Fruit fly (Drosophila melanogaster): Measurements from ENCODE around the gene Adss.

dm6 chr3R:20835531-20835930 lies 5.2 kb upstream of the Adss start:
- TF ChIP-seq CG10348 (GFP tag; IDR thresholded peaks at IDR 0.05), result no peak
- peak; percentile 18 for TF ChIP-seq Pif1B (GFP tag; optimal IDR thresholded peaks at IDR 0.05)
- TF ChIP-seq gl (tag; optimal IDR thresholded peaks at IDR 0.05), result no peak
- TF ChIP-seq CG8301 (tag; optimal IDR thresholded peaks at IDR 0.05), result no peak
- TF ChIP-seq CG32121 (GFP tag; IDR thresholded peaks at IDR 0.05), result no peak
- no peak for TF ChIP-seq CG8159 (tag; optimal IDR thresholded peaks at IDR 0.05)
- TF ChIP-seq D1 (tag; optimal IDR thresholded peaks at IDR 0.05), result no peak
- no peak for TF ChIP-seq CG15710 (tag; optimal IDR thresholded peaks at IDR 0.05)
- no peak for TF ChIP-seq CG12605 (GFP tag; IDR thresholded peaks at IDR 0.05)
- TF ChIP-seq rn (GFP tag; IDR thresholded peaks at IDR 0.05), result no peak
- TF ChIP-seq Pif1A (GFP tag; optimal IDR thresholded peaks at IDR 0.05), result no peak

Measured in whole organism, pupa.